Worm (Caenorhabditis elegans): ENCODE measurements around the gene F28H7.8.
A peak's percentile ranks its signal among the peaks of the same experiment; 100 is the strongest.

Gene F28H7.8

ce11 chrV:10807862-10808327 is 49.1 kb downstream of the F28H7.8 start, which contains the start of gene plrg-1 (continued):
- TF ChIP-seq vab-7 (GFP tag; IDR thresholded peaks at IDR 0.05) = peak; percentile 88
- TF ChIP-seq cey-2 (tag; optimal IDR thresholded peaks at IDR 0.05; ENCODE audit: borderline replicate concordance, insufficient read depth) = no peak
- no peak for TF ChIP-seq ZK337.2 (GFP tag; IDR thresholded peaks at IDR 0.05)
- TF ChIP-seq zip-11 (GFP tag; IDR thresholded peaks at IDR 0.05) = peak; percentile 63; the same call in 1 of the 2 replicates
- no peak for TF ChIP-seq set-16 (GFP tag; IDR thresholded peaks at IDR 0.05)
- peak; percentile 89 for TF ChIP-seq egl-43 (GFP tag; IDR thresholded peaks at IDR 0.05)
- no peak for TF ChIP-seq fos-1 (tag; optimal IDR thresholded peaks at IDR 0.05)
- peak; percentile 89 for TF ChIP-seq ceh-20 (GFP tag; IDR thresholded peaks at IDR 0.05)
- TF ChIP-seq ZK546.5 (tag; optimal IDR thresholded peaks at IDR 0.05) = peak in 1 of 2 experiments; percentile 7
- TF ChIP-seq ceh-28 (tag; optimal IDR thresholded peaks at IDR 0.05) = no peak
- no peak for TF ChIP-seq ceh-82 (tag; optimal IDR thresholded peaks at IDR 0.05)
- peak; percentile 67; the same call in 1 of the 2 replicates for TF ChIP-seq snpc-1.2 (GFP tag; IDR thresholded peaks at IDR 0.05)
- TF ChIP-seq pqm-1 (tag; optimal IDR thresholded peaks at IDR 0.05) = peak; percentile 41
- TF ChIP-seq lin-29 (GFP tag; IDR thresholded peaks at IDR 0.05) = peak; percentile 76
- peak; percentile 43 for TF ChIP-seq jun-1 (tag; optimal IDR thresholded peaks at IDR 0.05)
